Worm (Caenorhabditis elegans) whole organism, L1 larva: Measurements from ENCODE around the gene cal-1.

Experiments
- C04F5.9 ChIP-seq: sonication (generic microtip); optimal IDR thresholded peaks from 2 replicates; lab custom pipeline; 2016; ENCODE audit warnings: missing genetic modification characterization, missing compliant biosample characterization
- C34B4.2 ChIP-seq: sonication (generic microtip); optimal IDR thresholded peaks from 2 replicates; lab custom pipeline; 2017; ENCODE audit warnings: mild to moderate bottlenecking, missing genetic modification characterization, missing compliant biosample characterization
- blmp-1 ChIP-seq: fragments of 150-350 bp; optimal IDR thresholded peaks from 2 replicates; lab custom pipeline; 2014; ENCODE audit warnings: missing biosample characterization, missing genetic modification characterization
- ceh-63 ChIP-seq: fragments of 200-800 bp; sonication (Bioruptor generic); optimal IDR thresholded peaks from 2 replicates; lab custom pipeline; 2018; ENCODE audit warnings: mild to moderate bottlenecking, missing genetic modification characterization, missing compliant biosample characterization
- ceh-82 ChIP-seq, 3 experiments: fragments of 150-350 bp in 1 of 3; sonication (generic microtip) in 2 of 3; optimal IDR thresholded peaks; 2 replicates each; lab custom pipeline; 2014 to 2017; ENCODE audit warnings: missing biosample characterization in 3 of 3, missing genetic modification characterization in 3 of 3
- egl-27 ChIP-seq, 2 experiments: fragments of 150-350 bp in 1 of 2; sonication (generic microtip); optimal IDR thresholded peaks; 3 replicates each; lab custom pipeline; 2017 to 2018; ENCODE audit warnings: missing biosample characterization in 2 of 2, missing genetic modification characterization in 2 of 2, missing genetic modification reagents in 2 of 2
- elt-3 ChIP-seq, 6 experiments: fragments of 150-350 bp in 1 of 6; sonication (generic microtip); optimal IDR thresholded peaks; 2 replicates each; lab custom pipeline; 2017 to 2018; ENCODE audit warnings: missing biosample characterization in 6 of 6, missing genetic modification characterization in 6 of 6, inconsistent platforms in 1 of 6
- ets-5 ChIP-seq: fragments of 200-800 bp; sonication (Bioruptor generic); IDR thresholded peaks from 2 replicates; pipeline ENCODE4 v1.3.6; 2022; ENCODE audit warnings: missing genetic modification characterization, missing compliant biosample characterization
- fkh-10 ChIP-seq: sonication (generic microtip); optimal IDR thresholded peaks from 2 replicates; lab custom pipeline; 2017; ENCODE audit warnings: missing biosample characterization, missing genetic modification reagents, missing genetic modification characterization
- fkh-4 ChIP-seq: sonication (generic microtip); optimal IDR thresholded peaks from 2 replicates; lab custom pipeline; 2016; ENCODE audit warnings: missing compliant biosample characterization, missing genetic modification characterization, borderline replicate concordance
- grh-1 ChIP-seq: fragments of 200-800 bp; sonication (Bioruptor generic); IDR thresholded peaks from 2 replicates; pipeline ENCODE4 v1.3.6; 2022; ENCODE audit warnings: missing genetic modification reagents, missing genetic modification characterization, missing compliant biosample characterization
- hlh-17 ChIP-seq: fragments of 200-800 bp; sonication (Bioruptor generic); optimal IDR thresholded peaks from 2 replicates; lab custom pipeline; 2018; ENCODE audit warnings: missing genetic modification characterization, mild to moderate bottlenecking, missing compliant biosample characterization, moderate library complexity, borderline replicate concordance
- hlh-4 ChIP-seq: sonication (generic microtip); optimal IDR thresholded peaks from 2 replicates; lab custom pipeline; 2016; ENCODE audit warnings: mild to moderate bottlenecking, missing genetic modification characterization, missing compliant biosample characterization
- isw-1 ChIP-seq: fragments of 200-800 bp; sonication (Bioruptor generic); IDR thresholded peaks from 2 replicates; pipeline ENCODE4 v1.3.6; 2022; ENCODE audit warnings: missing genetic modification characterization, missing compliant biosample characterization
- jun-1 ChIP-seq: fragments of 150-350 bp; optimal IDR thresholded peaks from 2 replicates; lab custom pipeline; 2014; ENCODE audit warnings: missing biosample characterization, missing genetic modification reagents, missing genetic modification characterization
- lin-14 ChIP-seq: fragments of 200-800 bp; sonication (Bioruptor generic); optimal IDR thresholded peaks from 2 replicates; lab custom pipeline; 2018; ENCODE audit warnings: mild to moderate bottlenecking, missing genetic modification characterization, moderate library complexity, missing compliant biosample characterization
- lin-15B ChIP-seq: fragments of 150-350 bp; sonication (generic microtip); optimal IDR thresholded peaks from 3 replicates; lab custom pipeline; 2014; ENCODE audit warnings: missing biosample characterization, missing genetic modification characterization
- lin-39 ChIP-seq: fragments of 150-350 bp; optimal IDR thresholded peaks from 2 replicates; lab custom pipeline; 2014; ENCODE audit warnings: missing biosample characterization, missing genetic modification reagents, missing genetic modification characterization
- lir-3 ChIP-seq: sonication (generic microtip); optimal IDR thresholded peaks from 2 replicates; lab custom pipeline; 2016; ENCODE audit warnings: mild to moderate bottlenecking, missing genetic modification characterization, moderate library complexity, missing compliant biosample characterization; ENCODE audit not compliant: poor library complexity
- lsy-2 ChIP-seq, 2 experiments: fragments of 150-350 bp; optimal IDR thresholded peaks; 2 replicates each; lab custom pipeline; 2014; ENCODE audit warnings: missing biosample characterization in 2 of 2, missing genetic modification characterization in 2 of 2
- mdl-1 ChIP-seq, 2 experiments: fragments of 150-350 bp; optimal IDR thresholded peaks; 2 replicates each; lab custom pipeline; 2014 to 2017; ENCODE audit warnings: missing biosample characterization in 2 of 2, missing genetic modification characterization in 2 of 2, inconsistent platforms in 1 of 2
- mef-2 ChIP-seq: fragments of 150-350 bp; optimal IDR thresholded peaks from 2 replicates; lab custom pipeline; 2014; ENCODE audit warnings: missing biosample characterization, missing genetic modification characterization
- nhr-11 ChIP-seq: fragments of 150-350 bp; optimal IDR thresholded peaks from 2 replicates; lab custom pipeline; 2014; ENCODE audit warnings: missing biosample characterization, missing genetic modification characterization
- nhr-20 ChIP-seq: sonication (generic microtip); optimal IDR thresholded peaks from 2 replicates; lab custom pipeline; 2016; ENCODE audit warnings: mild to moderate bottlenecking, missing genetic modification characterization, missing compliant biosample characterization
- nhr-47 ChIP-seq: sonication (generic microtip); optimal IDR thresholded peaks from 2 replicates; lab custom pipeline; 2016; ENCODE audit warnings: mild to moderate bottlenecking, missing genetic modification characterization, moderate library complexity, missing compliant biosample characterization
- nhr-71 ChIP-seq: sonication (generic microtip); optimal IDR thresholded peaks from 2 replicates; lab custom pipeline; 2016; ENCODE audit warnings: mild to moderate bottlenecking, missing genetic modification characterization, moderate library complexity, missing compliant biosample characterization
- nhr-84 ChIP-seq: sonication (generic microtip); optimal IDR thresholded peaks from 2 replicates; lab custom pipeline; 2017; ENCODE audit warnings: missing biosample characterization, missing genetic modification characterization
- pag-3 ChIP-seq: sonication (generic microtip); optimal IDR thresholded peaks from 2 replicates; lab custom pipeline; 2017; ENCODE audit warnings: missing genetic modification characterization, mild to moderate bottlenecking, missing compliant biosample characterization, antibody characterized with exemption, borderline replicate concordance; ENCODE audit not compliant: insufficient read depth
- rnt-1 ChIP-seq: sonication (generic microtip); optimal IDR thresholded peaks from 2 replicates; lab custom pipeline; 2016; ENCODE audit warnings: mild to moderate bottlenecking, missing genetic modification characterization, moderate library complexity, missing compliant biosample characterization
- snpc-4 ChIP-seq: fragments of 150-350 bp; optimal IDR thresholded peaks from 2 replicates; lab custom pipeline; 2014; ENCODE audit warnings: missing biosample characterization, missing genetic modification characterization
- snu-23 ChIP-seq: sonication (generic microtip); optimal IDR thresholded peaks from 2 replicates; lab custom pipeline; 2016; ENCODE audit warnings: missing genetic modification characterization, missing compliant biosample characterization
- sox-4 ChIP-seq: sonication (generic microtip); optimal IDR thresholded peaks from 2 replicates; lab custom pipeline; 2016; ENCODE audit warnings: missing genetic modification characterization, missing compliant biosample characterization
- tbx-2 ChIP-seq: sonication (generic microtip); optimal IDR thresholded peaks from 2 replicates; lab custom pipeline; 2016; ENCODE audit warnings: missing genetic modification characterization, missing compliant biosample characterization
- unc-130 ChIP-seq: fragments of 150-350 bp; optimal IDR thresholded peaks from 2 replicates; lab custom pipeline; 2017; ENCODE audit warnings: missing biosample characterization, missing genetic modification characterization, inconsistent platforms
- unc-98 ChIP-seq: fragments of 200-800 bp; sonication (Bioruptor generic); IDR thresholded peaks from 2 replicates; pipeline ENCODE4 v1.3.6; 2022; ENCODE audit warnings: missing genetic modification characterization, missing compliant biosample characterization

Gene cal-1

DNA sequence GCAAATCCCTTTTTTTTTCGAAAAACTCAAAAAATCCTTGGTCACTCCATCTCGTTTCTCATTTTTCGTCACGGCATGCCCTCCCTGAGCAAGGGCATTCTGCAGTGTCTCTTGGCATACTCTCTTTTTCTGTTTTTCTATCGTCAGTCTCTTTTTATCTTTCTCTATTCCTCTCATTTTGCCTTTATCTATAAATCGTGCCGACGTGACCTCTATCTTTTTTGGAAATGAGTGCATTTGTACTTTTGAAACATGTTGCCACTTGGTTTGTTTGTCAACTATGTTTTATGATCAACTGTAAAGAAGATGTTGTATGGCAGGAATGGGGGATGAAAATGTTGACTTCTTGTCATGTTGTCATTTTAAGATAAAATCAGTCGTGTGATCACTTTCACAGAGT is 11.9 kb upstream of the cal-1 start (continued):
- TF ChIP-seq pag-3 (tag; lab: Kevin White, UChicago) = peak; percentile 88
- TF ChIP-seq jun-1 = no peak
- peak; percentile 7; the same call in 1 of the 2 replicates for TF ChIP-seq isw-1 (GFP tag; lab: Robert Waterston, UW)
- no peak for TF ChIP-seq lin-39 (tag; lab: Kevin White, UChicago)
- TF ChIP-seq grh-1 (GFP tag; lab: Robert Waterston, UW) = 0 out of 2 replicates have a peak, but pooled peaks have one; percentile 26
- no peak for TF ChIP-seq nhr-84 (tag; lab: Kevin White, UChicago)
- peak; percentile 6 for TF ChIP-seq fkh-10 (GFP tag; lab: Kevin White, UChicago)
- TF ChIP-seq elt-3 (tag; optimal IDR thresholded peaks at IDR 0.05; lab: Kevin White, UChicago) = no peak
- TF ChIP-seq tbx-2 = peak; percentile 50
- TF ChIP-seq lsy-2 (tag; optimal IDR thresholded peaks at IDR 0.05; lab: Kevin White, UChicago) = peak; percentile 60 to 70
- TF ChIP-seq nhr-20 (tag; lab: Kevin White, UChicago) = peak; percentile 69
- TF ChIP-seq ceh-63 (GFP tag; lab: Kevin White, UChicago) = no peak
- peak; percentile 77 for TF ChIP-seq nhr-71
- peak; percentile 90 for TF ChIP-seq lin-14
- no peak for TF ChIP-seq C34B4.2 (tag; lab: Kevin White, UChicago)
- TF ChIP-seq hlh-17 (GFP tag; lab: Kevin White, UChicago) = no peak
- TF ChIP-seq ceh-82 (tag; optimal IDR thresholded peaks at IDR 0.05; lab: Kevin White, UChicago) = peak in 1 of 3 experiments; percentile 48
- TF ChIP-seq fkh-4 (tag; lab: Kevin White, UChicago) = no peak
- TF ChIP-seq egl-27 (tag; optimal IDR thresholded peaks at IDR 0.05; lab: Kevin White, UChicago) = peak in 1 of 2 experiments; percentile 65
- TF ChIP-seq hlh-4 (tag; lab: Kevin White, UChicago) = no peak
- peak; percentile 69 for TF ChIP-seq snu-23 (GFP tag; lab: Kevin White, UChicago)
- TF ChIP-seq nhr-47 (tag; lab: Kevin White, UChicago) = peak; percentile 54
- TF ChIP-seq sox-4 (tag; lab: Kevin White, UChicago) = no peak
- no peak for TF ChIP-seq mdl-1 (tag; optimal IDR thresholded peaks at IDR 0.05; lab: Kevin White, UChicago)
- TF ChIP-seq rnt-1 (tag; lab: Kevin White, UChicago) = peak; percentile 36
- TF ChIP-seq snpc-4 (tag; lab: Kevin White, UChicago) = no peak
- no peak for TF ChIP-seq lir-3 (tag; lab: Kevin White, UChicago)
- TF ChIP-seq ets-5 (GFP tag; lab: Robert Waterston, UW) = no peak
- TF ChIP-seq C04F5.9 (tag; lab: Kevin White, UChicago) = no peak

DNA sequence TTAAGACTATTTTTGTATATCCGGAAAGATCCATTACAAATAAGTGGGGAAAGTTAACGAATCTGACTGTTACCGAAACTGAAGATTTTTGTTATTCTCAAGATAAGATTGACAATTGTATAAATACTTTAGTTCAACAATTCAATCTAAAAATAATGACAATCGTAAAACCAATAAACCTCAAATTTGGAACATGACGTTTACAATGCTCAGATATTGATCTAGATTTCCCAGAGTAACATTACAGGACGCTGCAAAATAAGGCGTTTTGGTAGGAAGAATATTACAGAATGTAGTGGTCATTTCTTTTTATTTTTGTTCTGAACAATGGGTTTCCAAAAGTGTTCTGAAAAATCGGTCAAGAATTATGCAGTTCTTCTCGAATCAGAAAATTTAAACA is 9.7 kb upstream of the cal-1 start, which contains the start of gene F45D3.1:
F45D3.1 (plus strand) TSS at position 301 of the 400 bp plus-strand sequence.
- no peak for TF ChIP-seq tbx-2
- no peak for TF ChIP-seq mef-2 (tag; lab: Kevin White, UChicago)
- TF ChIP-seq nhr-11 (tag; lab: Kevin White, UChicago) = no peak
- no peak for TF ChIP-seq rnt-1 (tag; lab: Kevin White, UChicago)
- no peak for TF ChIP-seq unc-98 (GFP tag; lab: Robert Waterston, UW)
- no peak for TF ChIP-seq lin-15B (tag; lab: Kevin White, UChicago)
- TF ChIP-seq sox-4 (tag; lab: Kevin White, UChicago) = no peak
- TF ChIP-seq grh-1 (GFP tag; lab: Robert Waterston, UW) = no peak
- no peak for TF ChIP-seq unc-130

DNA sequence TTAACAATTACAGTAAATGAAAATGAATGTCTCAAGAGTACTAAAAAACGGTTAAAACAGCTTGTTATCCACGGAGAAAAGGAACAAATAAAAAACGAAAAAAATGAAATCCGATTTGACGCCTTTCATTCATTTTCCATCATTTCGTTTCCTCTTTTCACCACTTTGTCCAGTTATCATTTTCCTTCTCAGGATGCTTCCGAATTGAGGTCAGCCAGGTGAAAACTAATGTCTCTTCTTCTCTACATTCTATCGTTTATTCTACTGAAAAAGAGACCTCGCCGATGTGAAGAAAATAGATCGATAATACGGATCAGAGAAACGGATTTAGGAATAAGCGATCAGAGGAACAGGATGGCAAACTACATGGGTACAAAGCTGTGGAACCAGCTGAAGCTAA is 9.1 kb upstream of the cal-1 start:
- TF ChIP-seq blmp-1 (tag; lab: Kevin White, UChicago) (peak; percentile 99), tbx-2 (no peak)

DNA sequence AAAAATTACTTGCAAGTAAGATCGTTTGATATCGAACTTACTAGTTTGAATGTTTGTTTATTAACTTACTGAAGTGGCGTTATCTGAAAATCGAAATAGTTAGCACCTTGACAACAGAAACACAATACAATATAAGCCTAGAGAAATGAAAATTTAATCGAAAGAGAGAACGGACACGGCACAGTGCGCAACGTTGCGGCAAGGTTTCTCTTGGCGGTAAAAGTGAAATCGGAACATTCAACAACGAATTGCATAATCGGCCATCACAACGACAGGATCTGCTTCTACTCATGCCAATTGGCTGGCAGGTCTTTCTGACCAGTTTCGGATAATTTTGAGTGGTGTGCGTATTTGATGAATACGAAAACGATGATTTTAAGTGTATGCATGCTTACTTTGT is 8.5 kb upstream of the cal-1 start, which contains the start of gene dyf-4:
dyf-4 (minus strand) TSS at position 213 of the 400 bp plus-strand sequence.
- no peak for TF ChIP-seq lir-3 (tag; lab: Kevin White, UChicago)
- peak; percentile 93 for TF ChIP-seq blmp-1 (tag; lab: Kevin White, UChicago)
